Fruit fly (Drosophila melanogaster): ENCODE data around the gene CG6293.
"Not testable (repeated sequence)": the region's sequence is repeated elsewhere in the genome, so short reads cannot be mapped to it uniquely, and the experiment has no call there.

CG6293 gene

dm6 chr3R:10350741-10351629 lies 39.6 kb upstream of the CG6293 start (continued):
- TF ChIP-seq CG31627 (GFP tag; optimal IDR thresholded peaks at IDR 0.05) (peak; percentile 89), Hr38 (GFP tag; optimal IDR thresholded peaks at IDR 0.05) (no peak), CG7368 (GFP tag; optimal IDR thresholded peaks at IDR 0.05) (peak; percentile 62), pdm3 (GFP tag; optimal IDR thresholded peaks at IDR 0.05) (peak; percentile 85), CG6808 (GFP tag; optimal IDR thresholded peaks at IDR 0.05) (no peak), lz (GFP tag; optimal IDR thresholded peaks at IDR 0.05) (peak; percentile 87), Sox15 (GFP tag; optimal IDR thresholded peaks at IDR 0.05) (peak; percentile 79), dac (GFP tag; optimal IDR thresholded peaks at IDR 0.05) (peak; percentile 52), vri (GFP tag; optimal IDR thresholded peaks at IDR 0.05) (peak; percentile 73), CG32006 (GFP tag; optimal IDR thresholded peaks at IDR 0.05) (peak; percentile 89), fd85E (GFP tag; optimal IDR thresholded peaks at IDR 0.05) (peak; percentile 12), Lpt (GFP tag; optimal IDR thresholded peaks at IDR 0.05) (peak; percentile 72), Eip93F (GFP tag; optimal IDR thresholded peaks at IDR 0.05) (peak; percentile 76), Eip75B (GFP tag; optimal IDR thresholded peaks at IDR 0.05) (peak; percentile 82), achi (GFP tag; optimal IDR thresholded peaks at IDR 0.05) (peak; percentile 79), CG11762 (GFP tag; optimal IDR thresholded peaks at IDR 0.05; ENCODE audit: insufficient read depth) (peak; percentile 78), cyc (GFP tag; optimal IDR thresholded peaks at IDR 0.05) (peak; percentile 82), net (GFP tag; optimal IDR thresholded peaks at IDR 0.05) (peak; percentile 81), Ets96B (tag; optimal IDR thresholded peaks at IDR 0.05) (peak; percentile 63), Hr4 (GFP tag; optimal IDR thresholded peaks at IDR 0.05) (peak; percentile 90)

dm6 chr3R:10349987-10350386 lies 38.6 kb upstream of the CG6293 start, which contains the start of gene jumu:
jumu (plus strand) TSS chr3R:10350182.
- TF ChIP-seq spab (GFP tag; optimal IDR thresholded peaks at IDR 0.05) (no peak), Hr39 (GFP tag; optimal IDR thresholded peaks at IDR 0.05) (no peak), Eip78C (GFP tag) (peak; percentile 72), svp (GFP tag) (peak; percentile 50), CG8319 (GFP tag; optimal IDR thresholded peaks at IDR 0.05) (peak; percentile 8), ss (GFP tag; optimal IDR thresholded peaks at IDR 0.05) (peak in 1 of 2 experiments; percentile 17), CG3032 (tag; optimal IDR thresholded peaks at IDR 0.05) (peak; percentile 7), Sox14 (GFP tag; optimal IDR thresholded peaks at IDR 0.05) (peak; percentile 53), Ets21C (GFP tag; optimal IDR thresholded peaks at IDR 0.05) (no peak), net (GFP tag; optimal IDR thresholded peaks at IDR 0.05) (no peak), CG1621 (tag; optimal IDR thresholded peaks at IDR 0.05) (peak; percentile 40), Blimp-1 (GFP tag; optimal IDR thresholded peaks at IDR 0.05) (no peak)

dm6 chr3R:10348461-10348860 lies 37.0 kb upstream of the CG6293 start, which contains the start of gene CG31406:
CG31406 (plus strand) TSS chr3R:10348761.
- not testable (repeated sequence) for TF ChIP-seq Gug (GFP tag; IDR thresholded peaks at IDR 0.05); Sox102F (GFP tag; optimal IDR thresholded peaks at IDR 0.05); eg (GFP tag; IDR thresholded peaks at IDR 0.05)

- TF ChIP-seq CG6808 (GFP tag; optimal IDR thresholded peaks at IDR 0.05); CG8119 (GFP tag; IDR thresholded peaks at IDR 0.05); CG6276 (GFP tag; optimal IDR thresholded peaks at IDR 0.05): not testable (repeated sequence)
These were observed 29.2 kb upstream of the CG6293 start, which contains the start of gene CG18545 for dm6 chr3R:10340649-10341048. CG18545 (plus strand) TSS chr3R:10340949.
